Fruit fly (Drosophila melanogaster) whole organism, embryonic: ENCODE measurements around the gene CG5087.

ENCODE experiments used
- B-H1 ChIP-seq: fragments of 200-800 bp; sonication (Bioruptor generic); IDR thresholded peaks from 3 replicates; pipeline ENCODE4 v1.3.6; 2022; ENCODE audit warnings: missing biosample characterization, missing genetic modification characterization
- CG11085 ChIP-seq: fragments of 200-800 bp; sonication (Bioruptor generic); IDR thresholded peaks from 2 replicates; pipeline ENCODE4 v1.3.6; 2022; ENCODE audit warnings: missing biosample characterization, missing genetic modification characterization
- CG15479 ChIP-seq: fragments of 200-800 bp; sonication (Bioruptor generic); optimal IDR thresholded peaks from 3 replicates; lab custom pipeline; 2019; ENCODE audit warnings: missing biosample characterization, mild to moderate bottlenecking, missing genetic modification characterization, moderate library complexity
- CG1832 ChIP-seq: fragments of 200-800 bp; sonication (Bioruptor generic); optimal IDR thresholded peaks from 2 replicates; lab custom pipeline; 2017; ENCODE audit warnings: missing biosample characterization, mild to moderate bottlenecking, missing genetic modification characterization, inconsistent platforms
- CG2678 ChIP-seq: fragments of 200-800 bp; sonication (Bioruptor generic); optimal IDR thresholded peaks from 3 replicates; lab custom pipeline; 2019; ENCODE audit warnings: missing biosample characterization, mild to moderate bottlenecking, missing genetic modification characterization, moderate library complexity
- CG2889 ChIP-seq: fragments of 200-800 bp; sonication (Bioruptor generic); IDR thresholded peaks from 3 replicates; pipeline ENCODE4 v1.3.6; 2022; ENCODE audit warnings: missing biosample characterization, missing genetic modification characterization
- CG31365 ChIP-seq: fragments of 200-800 bp; sonication (Bioruptor generic); optimal IDR thresholded peaks from 2 replicates; lab custom pipeline; 2018; ENCODE audit warnings: missing biosample characterization, mild to moderate bottlenecking, missing genetic modification characterization
- CG31388 ChIP-seq: fragments of 200-800 bp; sonication (Bioruptor generic); optimal IDR thresholded peaks from 2 replicates; lab custom pipeline; 2016; ENCODE audit warnings: missing biosample characterization, missing genetic modification characterization
- CG4854 ChIP-seq: fragments of 200-800 bp; sonication (Bioruptor generic); optimal IDR thresholded peaks from 2 replicates; lab custom pipeline; 2016; ENCODE audit warnings: missing biosample characterization, missing genetic modification characterization, inconsistent platforms
- CG7271 ChIP-seq: fragments of 200-800 bp; sonication (Bioruptor generic); optimal IDR thresholded peaks from 2 replicates; lab custom pipeline; 2018; ENCODE audit warnings: missing biosample characterization, mild to moderate bottlenecking, missing genetic modification characterization, moderate library complexity
- CG7372 ChIP-seq: fragments of 200-800 bp; sonication (Bioruptor generic); IDR thresholded peaks from 2 replicates; pipeline ENCODE4 v1.3.6; 2022; ENCODE audit warnings: missing biosample characterization, missing genetic modification characterization
- CG7556 ChIP-seq: fragments of 200-800 bp; sonication (Bioruptor generic); optimal IDR thresholded peaks from 2 replicates; lab custom pipeline; 2017; ENCODE audit warnings: missing biosample characterization, mild to moderate bottlenecking, missing genetic modification characterization
- CG8290 ChIP-seq, 3 experiments: fragments of 200-800 bp; sonication (Bioruptor generic); optimal IDR thresholded peaks; 2 replicates each; lab custom pipeline; 2016 to 2019; ENCODE audit warnings: missing biosample characterization in 3 of 3, missing genetic modification characterization in 3 of 3, mild to moderate bottlenecking in 2 of 3, moderate library complexity in 1 of 3
- Chrac-16 ChIP-seq: fragments of 200-800 bp; sonication (Bioruptor generic); optimal IDR thresholded peaks from 3 replicates; lab custom pipeline; 2016; ENCODE audit warnings: missing biosample characterization, missing genetic modification characterization
- D19A ChIP-seq: fragments of 200-800 bp; optimal IDR thresholded peaks from 3 replicates; lab custom pipeline; 2019; ENCODE audit warnings: missing biosample characterization, mild to moderate bottlenecking, missing genetic modification characterization, moderate library complexity
- Dbx ChIP-seq: fragments of 200-800 bp; sonication (Bioruptor generic); IDR thresholded peaks from 3 replicates; pipeline ENCODE4 v1.3.6; 2022; ENCODE audit warnings: missing biosample characterization, missing genetic modification characterization
- Drgx ChIP-seq: fragments of 200-800 bp; sonication (Bioruptor generic); IDR thresholded peaks from 2 replicates; pipeline ENCODE4 v1.3.6; 2022; ENCODE audit warnings: missing biosample characterization, missing genetic modification characterization
- Ets65A ChIP-seq: fragments of 200-800 bp; sonication (Bioruptor generic); peaks from one replicate; lab custom pipeline; 2016; ENCODE audit warnings: missing biosample characterization, missing genetic modification characterization
- Gug ChIP-seq: fragments of 200-800 bp; sonication (Bioruptor generic); IDR thresholded peaks from 4 replicates; pipeline ENCODE4 v1.3.6; 2022; ENCODE audit warnings: missing biosample characterization, missing genetic modification characterization
- HHEX ChIP-seq: fragments of 200-800 bp; sonication (Bioruptor generic); optimal IDR thresholded peaks from 3 replicates; lab custom pipeline; 2017; ENCODE audit warnings: missing biosample characterization, mild to moderate bottlenecking, missing genetic modification characterization, missing genetic modification reagents
- Hmr ChIP-seq: fragments of 200-800 bp; sonication (Bioruptor generic); optimal IDR thresholded peaks from 3 replicates; lab custom pipeline; 2017; ENCODE audit warnings: mild to moderate bottlenecking, missing biosample characterization, missing genetic modification reagents, missing genetic modification characterization
- Mad ChIP-seq: fragments of 200-800 bp; sonication (Bioruptor generic); optimal IDR thresholded peaks from 2 replicates; lab custom pipeline; 2016; ENCODE audit warnings: missing biosample characterization, missing genetic modification characterization
- Med ChIP-seq: fragments of 200-800 bp; sonication (Bioruptor generic); peaks from one replicate; lab custom pipeline; 2016; ENCODE audit warnings: missing biosample characterization, missing genetic modification characterization, mild to moderate bottlenecking, inconsistent platforms, moderate library complexity
- NC2β ChIP-seq: fragments of 200-800 bp; sonication (Bioruptor generic); optimal IDR thresholded peaks from 2 replicates; lab custom pipeline; 2016; ENCODE audit warnings: missing biosample characterization, missing genetic modification characterization
- Neu2 ChIP-seq: fragments of 200-800 bp; sonication (Bioruptor generic); optimal IDR thresholded peaks from 3 replicates; lab custom pipeline; 2016; ENCODE audit warnings: missing biosample characterization, missing genetic modification characterization, borderline replicate concordance
- Rfx ChIP-seq: fragments of 200-800 bp; sonication (Bioruptor generic); IDR thresholded peaks from 2 replicates; pipeline ENCODE4 v1.3.6; 2022; ENCODE audit warnings: missing biosample characterization, missing genetic modification characterization
- Xbp1 ChIP-seq: fragments of 200-800 bp; sonication (Bioruptor generic); optimal IDR thresholded peaks from 3 replicates; lab custom pipeline; 2016; ENCODE audit warnings: missing biosample characterization, mild to moderate bottlenecking, missing genetic modification characterization
- Xrp1 ChIP-seq: fragments of 200-800 bp; sonication (Bioruptor generic); IDR thresholded peaks from 2 replicates; pipeline ENCODE4 v1.3.6; 2022; ENCODE audit warnings: missing biosample characterization, missing genetic modification characterization
- cad ChIP-seq: fragments of >200 bp; optimal IDR thresholded peaks from 2 replicates; lab custom pipeline; 2017; ENCODE audit warnings: missing biosample characterization, missing genetic modification characterization
- chif ChIP-seq, 2 experiments: fragments of 200-800 bp; sonication (Bioruptor generic); optimal IDR thresholded peaks; 3 replicates each; lab custom pipeline; 2016; ENCODE audit warnings: missing biosample characterization in 2 of 2, missing genetic modification characterization in 2 of 2
- cwo ChIP-seq: fragments of 200-800 bp; sonication (Bioruptor generic); optimal IDR thresholded peaks from 3 replicates; lab custom pipeline; 2017; ENCODE audit warnings: missing biosample characterization, missing genetic modification characterization, mild to moderate bottlenecking, moderate library complexity, missing genetic modification reagents
- en ChIP-seq: fragments of 200-800 bp; sonication (Bioruptor generic); optimal IDR thresholded peaks from 2 replicates; lab custom pipeline; 2016; ENCODE audit warnings: missing biosample characterization, missing genetic modification characterization
- fd102C ChIP-seq: fragments of 200-800 bp; sonication (Bioruptor generic); optimal IDR thresholded peaks from 2 replicates; lab custom pipeline; 2018; ENCODE audit warnings: missing biosample characterization, mild to moderate bottlenecking, missing genetic modification characterization, moderate library complexity
- h ChIP-seq: fragments of >200 bp; optimal IDR thresholded peaks from 2 replicates; lab custom pipeline; 2017
- lab ChIP-seq: fragments of 200-800 bp; sonication (Bioruptor generic); optimal IDR thresholded peaks from 3 replicates; lab custom pipeline; 2017; ENCODE audit warnings: missing biosample characterization, missing genetic modification characterization, mild to moderate bottlenecking, moderate library complexity, missing genetic modification reagents
- lmd ChIP-seq: fragments of 200-800 bp; sonication (Bioruptor generic); IDR thresholded peaks from 2 replicates; pipeline ENCODE4 v1.3.6; 2022; ENCODE audit warnings: missing biosample characterization, missing genetic modification characterization
- lola ChIP-seq, 3 experiments: fragments of >200 bp in 2 of 3; fragments of 200-800 bp in 1 of 3; sonication (Bioruptor generic) in 1 of 3; optimal IDR thresholded peaks; 2 replicates each; lab custom pipeline; 2017 to 2019; ENCODE audit warnings: missing biosample characterization in 3 of 3, missing genetic modification characterization in 3 of 3, mild to moderate bottlenecking in 1 of 3, moderate library complexity in 1 of 3
- prd ChIP-seq, 3 experiments: fragments of >200 bp in 2 of 3; fragments of 200-800 bp in 1 of 3; sonication (Bioruptor generic) in 1 of 3; optimal IDR thresholded peaks in 2 of 3; IDR thresholded peaks in 1 of 3; 2 replicates in 2 of 3; 3 replicates in 1 of 3; pipeline versions ENCODE4 v1.3.6 to Lab custom; 2017 to 2022; ENCODE audit warnings: missing biosample characterization in 1 of 3, missing genetic modification characterization in 1 of 3
- row ChIP-seq: fragments of 200-800 bp; sonication (Bioruptor generic); IDR thresholded peaks from 3 replicates; pipeline ENCODE4 v1.3.6; 2022; ENCODE audit warnings: missing biosample characterization, missing genetic modification characterization
- salm ChIP-seq: fragments of 200-800 bp; sonication (Bioruptor generic); optimal IDR thresholded peaks from 2 replicates; lab custom pipeline; 2018; ENCODE audit warnings: missing biosample characterization, mild to moderate bottlenecking, missing genetic modification characterization
- schlank ChIP-seq: fragments of 200-800 bp; sonication (Bioruptor generic); optimal IDR thresholded peaks from 2 replicates; lab custom pipeline; 2018; ENCODE audit warnings: missing biosample characterization, mild to moderate bottlenecking, missing genetic modification characterization
- scrt ChIP-seq: fragments of 200-800 bp; sonication (Bioruptor generic); optimal IDR thresholded peaks from 2 replicates; lab custom pipeline; 2018; ENCODE audit warnings: missing biosample characterization, mild to moderate bottlenecking, missing genetic modification characterization, moderate library complexity
- sd ChIP-seq: fragments of 200-800 bp; sonication (Bioruptor generic); optimal IDR thresholded peaks from 3 replicates; lab custom pipeline; 2018; ENCODE audit warnings: missing biosample characterization, mild to moderate bottlenecking, missing genetic modification characterization, moderate library complexity
- sens ChIP-seq: fragments of 200-800 bp; sonication (Bioruptor generic); peaks from one replicate; lab custom pipeline; 2016; ENCODE audit warnings: missing biosample characterization, missing genetic modification characterization
- tll ChIP-seq, 2 experiments: fragments of 200-800 bp in 1 of 2; fragments of >200 bp in 1 of 2; sonication (Bioruptor generic) in 1 of 2; optimal IDR thresholded peaks; 2 replicates each; lab custom pipeline; 2017 to 2019; ENCODE audit warnings: missing biosample characterization in 2 of 2, missing genetic modification characterization in 2 of 2, mild to moderate bottlenecking in 1 of 2, moderate library complexity in 1 of 2
- tup ChIP-seq: fragments of 200-800 bp; sonication (Bioruptor generic); optimal IDR thresholded peaks from 2 replicates; lab custom pipeline; 2016; ENCODE audit warnings: missing biosample characterization, mild to moderate bottlenecking, missing genetic modification characterization, moderate library complexity
- zf30C ChIP-seq: fragments of 200-800 bp; sonication (Bioruptor generic); optimal IDR thresholded peaks from 3 replicates; lab custom pipeline; 2018; ENCODE audit warnings: missing biosample characterization, mild to moderate bottlenecking, missing genetic modification characterization

The CG5087 gene

dm6 chr3L:9020436-9021370 is 22.7 kb downstream of the CG5087 start:
- TF ChIP-seq Med (peak; percentile 67), Xrp1 (GFP tag; lab: Robert Waterston, UW) (peak; percentile 25; the same call in 1 of the 2 replicates), Chrac-16 (GFP tag; lab: Kevin White, UChicago) (no peak), CG7556 (GFP tag; lab: Kevin White, UChicago) (no peak), schlank (tag; lab: Kevin White, UChicago) (peak; percentile 0), Rfx (GFP tag; lab: Robert Waterston, UW) (peak; percentile 50; the same call in 1 of the 2 replicates), CG7271 (tag; lab: Kevin White, UChicago) (peak; percentile 58), D19A (tag; lab: Kevin White, UChicago) (no peak), Gug (GFP tag; lab: Robert Waterston, UW) (no peak), CG7372 (0 out of 2 replicates have a peak, but pooled peaks have one; percentile 15), zf30C (GFP tag; lab: Kevin White, UChicago) (peak; percentile 79), scrt (GFP tag; lab: Kevin White, UChicago) (no peak), sens (GFP tag; lab: Kevin White, UChicago) (peak; percentile 11), Ets65A (GFP tag; lab: Kevin White, UChicago) (peak; percentile 33), HHEX (no peak), row (GFP tag; lab: Robert Waterston, UW) (no peak), Drgx (no peak), Hmr (GFP tag; lab: Kevin White, UChicago) (peak; percentile 34), Mad (GFP tag; lab: Kevin White, UChicago) (no peak), CG8290 (GFP tag; optimal IDR thresholded peaks at IDR 0.05; lab: Kevin White, UChicago) (no peak), CG8290 (tag; optimal IDR thresholded peaks at IDR 0.05; lab: Kevin White, UChicago) (peak in 1 of 2 experiments; percentile 66), CG11085 (GFP tag; lab: Robert Waterston, UW) (no peak), CG4854 (GFP tag; lab: Kevin White, UChicago) (no peak), lola (GFP tag; optimal IDR thresholded peaks at IDR 0.05; lab: Kevin White, UChicago) (peak in 1 of 3 experiments; percentile 28), cad (GFP tag; lab: Kevin White, UChicago) (no peak), prd (optimal IDR thresholded peaks at IDR 0.05; lab: Kevin White, UChicago) (no peak), prd (GFP tag; IDR thresholded peaks at IDR 0.05; lab: Robert Waterston, UW) (peak; percentile 81), CG1832 (GFP tag; lab: Kevin White, UChicago) (no peak), en (no peak), CG31388 (no peak), sd (tag; lab: Kevin White, UChicago) (peak; percentile 6), CG2889 (GFP tag; lab: Robert Waterston, UW) (no peak), CG31365 (tag; lab: Kevin White, UChicago) (no peak), Dbx (GFP tag; lab: Robert Waterston, UW) (0 out of 3 replicates have a peak, but pooled peaks have one; percentile 17), h (lab: Kevin White, UChicago) (no peak), tll (GFP tag; optimal IDR thresholded peaks at IDR 0.05; lab: Kevin White, UChicago) (peak; percentile 3 to 72), chif (GFP tag; optimal IDR thresholded peaks at IDR 0.05; lab: Kevin White, UChicago) (peak in 1 of 2 experiments; percentile 24), CG2678 (tag; lab: Kevin White, UChicago) (peak; percentile 16), tup (GFP tag; lab: Kevin White, UChicago) (peak; percentile 8), NC2β (no peak), CG15479 (GFP tag; lab: Kevin White, UChicago) (peak; percentile 76), fd102C (peak; percentile 66), lab (GFP tag; lab: Kevin White, UChicago) (peak; percentile 51), lmd (GFP tag; lab: Robert Waterston, UW) (0 out of 2 replicates have a peak, but pooled peaks have one; percentile 6), salm (no peak), Xbp1 (no peak), Neu2 (peak; percentile 34), B-H1 (GFP tag; lab: Robert Waterston, UW) (no peak), cwo (peak; percentile 26)
